Fruit fly (Drosophila melanogaster): Measurements from ENCODE around the gene CG2614.

Gene CG2614

dm6 chr2L:20681648-20682098 lies 25.4 kb downstream of the CG2614 start, which contains the start of gene Cen:
Gene Cen, minus strand, starts transcription at chr2L:20681846.
- peak; percentile 64 for TF ChIP-seq CG1620 (GFP tag; optimal IDR thresholded peaks at IDR 0.05)
- peak; percentile 12 for TF ChIP-seq CG14711 (tag; optimal IDR thresholded peaks at IDR 0.05)
- peak; percentile 43 for TF ChIP-seq CG7101 (tag; optimal IDR thresholded peaks at IDR 0.05)
- peak; percentile 7 for TF ChIP-seq CG33017 (tag; optimal IDR thresholded peaks at IDR 0.05)
- peak; percentile 20 for TF ChIP-seq Crg-1 (GFP tag; optimal IDR thresholded peaks at IDR 0.05)
- peak; percentile 8 for TF ChIP-seq CG12768 (GFP tag; optimal IDR thresholded peaks at IDR 0.05)
- peak; percentile 77 for TF ChIP-seq toe (GFP tag; optimal IDR thresholded peaks at IDR 0.05)
- peak; percentile 53 for TF ChIP-seq bab1 (GFP tag; optimal IDR thresholded peaks at IDR 0.05)
- TF ChIP-seq cnc (optimal IDR thresholded peaks at IDR 0.05), result no peak
- peak; percentile 67 for TF ChIP-seq Hr96 (GFP tag; optimal IDR thresholded peaks at IDR 0.05)
- TF ChIP-seq CG5204 (GFP tag; optimal IDR thresholded peaks at IDR 0.05), result peak; percentile 67
- TF ChIP-seq CG11617 (GFP tag; optimal IDR thresholded peaks at IDR 0.05), result peak; percentile 69
- peak; percentile 14 for TF ChIP-seq kay (GFP tag; ENCODE audit: borderline replicate concordance)
- no peak for TF ChIP-seq cic (GFP tag; optimal IDR thresholded peaks at IDR 0.05)
- peak; percentile 61 for TF ChIP-seq CG7045 (GFP tag; optimal IDR thresholded peaks at IDR 0.05)
- TF ChIP-seq tj (GFP tag; optimal IDR thresholded peaks at IDR 0.05), result peak; percentile 37
- TF ChIP-seq Mnt (GFP tag; optimal IDR thresholded peaks at IDR 0.05), result peak; percentile 50
- TF ChIP-seq ovo (GFP tag; optimal IDR thresholded peaks at IDR 0.05), result no peak
- TF ChIP-seq Clk (GFP tag; optimal IDR thresholded peaks at IDR 0.05), result no peak
- TF ChIP-seq pad (GFP tag; optimal IDR thresholded peaks at IDR 0.05), result peak; percentile 3

- no peak for TF ChIP-seq Hr96 (GFP tag; optimal IDR thresholded peaks at IDR 0.05)
- no peak for TF ChIP-seq cnc (optimal IDR thresholded peaks at IDR 0.05)
- TF ChIP-seq CG33017 (tag; optimal IDR thresholded peaks at IDR 0.05), result no peak
- TF ChIP-seq CG11617 (GFP tag; optimal IDR thresholded peaks at IDR 0.05), result peak; percentile 24
- no peak for TF ChIP-seq cic (GFP tag; optimal IDR thresholded peaks at IDR 0.05)
- no peak for TF ChIP-seq CG7045 (GFP tag; optimal IDR thresholded peaks at IDR 0.05)
- TF ChIP-seq CG7101 (tag; optimal IDR thresholded peaks at IDR 0.05), result no peak
- TF ChIP-seq CG5204 (GFP tag; optimal IDR thresholded peaks at IDR 0.05), result no peak
Measured at dm6 chr2L:20682136-20682733, 26.0 kb downstream of the CG2614 start, which contains the start of gene CG2617. Gene CG2617, plus strand, starts transcription at chr2L:20682368.

dm6 chr2L:20688722-20689121 lies 32.5 kb downstream of the CG2614 start:
- TF ChIP-seq tj (GFP tag; optimal IDR thresholded peaks at IDR 0.05) (no peak), CG7045 (GFP tag; optimal IDR thresholded peaks at IDR 0.05) (no peak), CG14711 (tag; optimal IDR thresholded peaks at IDR 0.05) (no peak), Clk (GFP tag; optimal IDR thresholded peaks at IDR 0.05) (no peak)

- no peak for TF ChIP-seq ovo (GFP tag; optimal IDR thresholded peaks at IDR 0.05)
- no peak for TF ChIP-seq toe (GFP tag; optimal IDR thresholded peaks at IDR 0.05)
- TF ChIP-seq Clk (GFP tag; optimal IDR thresholded peaks at IDR 0.05), result no peak
- no peak for TF ChIP-seq pad (GFP tag; optimal IDR thresholded peaks at IDR 0.05)
Measured at dm6 chr2L:20690055-20690454, 33.8 kb downstream of the CG2614 start.

- no peak for TF ChIP-seq bab1 (GFP tag; optimal IDR thresholded peaks at IDR 0.05)
- TF ChIP-seq tj (GFP tag; optimal IDR thresholded peaks at IDR 0.05), result peak; percentile 36
Measured at dm6 chr2L:20695066-20695465, 38.8 kb downstream of the CG2614 start.

- TF ChIP-seq CG1620 (GFP tag; optimal IDR thresholded peaks at IDR 0.05) (no peak), CG33017 (tag; optimal IDR thresholded peaks at IDR 0.05) (no peak), CG5204 (GFP tag; optimal IDR thresholded peaks at IDR 0.05) (no peak), kay (GFP tag; ENCODE audit: borderline replicate concordance) (no peak), bab1 (GFP tag; optimal IDR thresholded peaks at IDR 0.05) (no peak), pad (GFP tag; optimal IDR thresholded peaks at IDR 0.05) (no peak), Hr96 (GFP tag; optimal IDR thresholded peaks at IDR 0.05) (no peak), CG14711 (tag; optimal IDR thresholded peaks at IDR 0.05) (no peak), Crg-1 (GFP tag; optimal IDR thresholded peaks at IDR 0.05) (no peak)
Measured at dm6 chr2L:20700534-20701239, 44.5 kb downstream of the CG2614 start.

- TF ChIP-seq Hr96 (GFP tag; optimal IDR thresholded peaks at IDR 0.05), result no peak
- no peak for TF ChIP-seq cic (GFP tag; optimal IDR thresholded peaks at IDR 0.05)
- TF ChIP-seq CG33017 (tag; optimal IDR thresholded peaks at IDR 0.05), result no peak
- no peak for TF ChIP-seq CG14711 (tag; optimal IDR thresholded peaks at IDR 0.05)
Measured at dm6 chr2L:20704511-20705266, 48.5 kb downstream of the CG2614 start.

All from whole organism, adult.